Fruit fly (Drosophila melanogaster) whole organism, embryonic: ENCODE measurements around the gene CG10550.

Experiments used
- ATbp ChIP-seq: fragments of 200-800 bp; sonication (Bioruptor generic); optimal IDR thresholded peaks from 2 replicates; lab custom pipeline; 2017; ENCODE audit warnings: missing biosample characterization, mild to moderate bottlenecking, missing genetic modification characterization, missing genetic modification reagents
- BtbVII ChIP-seq: fragments of 200-800 bp; sonication (Bioruptor generic); optimal IDR thresholded peaks from 3 replicates; lab custom pipeline; 2017; ENCODE audit warnings: missing biosample characterization, mild to moderate bottlenecking, missing genetic modification characterization
- CG11723 ChIP-seq: fragments of 200-800 bp; sonication (Bioruptor generic); optimal IDR thresholded peaks from 2 replicates; lab custom pipeline; 2017; ENCODE audit warnings: missing biosample characterization, mild to moderate bottlenecking, missing genetic modification characterization
- CG12942 ChIP-seq: fragments of 200-800 bp; sonication (Bioruptor generic); optimal IDR thresholded peaks from 3 replicates; lab custom pipeline; 2016; ENCODE audit warnings: missing biosample characterization, missing genetic modification characterization
- CG15479 ChIP-seq: fragments of 200-800 bp; sonication (Bioruptor generic); optimal IDR thresholded peaks from 3 replicates; lab custom pipeline; 2019; ENCODE audit warnings: missing biosample characterization, mild to moderate bottlenecking, missing genetic modification characterization, moderate library complexity
- CG17361 ChIP-seq: fragments of 200-800 bp; sonication (Bioruptor generic); IDR thresholded peaks from 3 replicates; pipeline ENCODE4 v1.3.6; 2022; ENCODE audit warnings: missing biosample characterization, missing genetic modification characterization
- CG2116 ChIP-seq: fragments of 200-800 bp; sonication (Bioruptor generic); optimal IDR thresholded peaks from 3 replicates; lab custom pipeline; 2018; ENCODE audit warnings: missing biosample characterization, mild to moderate bottlenecking, missing genetic modification characterization
- CG30020 ChIP-seq: fragments of 200-800 bp; optimal IDR thresholded peaks from 2 replicates; lab custom pipeline; 2019; ENCODE audit warnings: missing biosample characterization, mild to moderate bottlenecking, missing genetic modification characterization, moderate library complexity
- CG30403 ChIP-seq: fragments of 200-800 bp; sonication (Bioruptor generic); optimal IDR thresholded peaks from 3 replicates; lab custom pipeline; 2016; ENCODE audit warnings: missing biosample characterization, missing genetic modification characterization
- CG34376 ChIP-seq: fragments of 200-800 bp; sonication (Bioruptor generic); optimal IDR thresholded peaks from 2 replicates; lab custom pipeline; 2018; ENCODE audit warnings: missing biosample characterization, mild to moderate bottlenecking, missing genetic modification characterization
- CG6765 ChIP-seq: fragments of 200-800 bp; sonication (Bioruptor generic); optimal IDR thresholded peaks from 3 replicates; lab custom pipeline; 2017; ENCODE audit warnings: missing biosample characterization, mild to moderate bottlenecking, missing genetic modification characterization
- CG6854 ChIP-seq: fragments of 200-800 bp; sonication (Bioruptor generic); optimal IDR thresholded peaks from 3 replicates; lab custom pipeline; 2017; ENCODE audit warnings: missing biosample characterization, mild to moderate bottlenecking, missing genetic modification characterization
- CG7556 ChIP-seq: fragments of 200-800 bp; sonication (Bioruptor generic); optimal IDR thresholded peaks from 2 replicates; lab custom pipeline; 2017; ENCODE audit warnings: missing biosample characterization, mild to moderate bottlenecking, missing genetic modification characterization
- CG7963 ChIP-seq: fragments of 200-800 bp; sonication (Bioruptor generic); IDR thresholded peaks from 3 replicates; pipeline ENCODE4 v1.3.6; 2022; ENCODE audit warnings: missing biosample characterization, missing genetic modification characterization; ENCODE audit not compliant: partially characterized antibody
- CG8359 ChIP-seq: fragments of 200-800 bp; sonication (Bioruptor generic); optimal IDR thresholded peaks from 2 replicates; lab custom pipeline; 2017; ENCODE audit warnings: missing biosample characterization, mild to moderate bottlenecking, missing genetic modification characterization, borderline replicate concordance
- CG9215 ChIP-seq: fragments of 200-800 bp; sonication (Bioruptor generic); IDR thresholded peaks from 2 replicates; pipeline ENCODE4 v1.3.6; 2022; ENCODE audit warnings: missing biosample characterization, missing genetic modification characterization
- Chrac-16 ChIP-seq: fragments of 200-800 bp; sonication (Bioruptor generic); optimal IDR thresholded peaks from 3 replicates; lab custom pipeline; 2016; ENCODE audit warnings: missing biosample characterization, missing genetic modification characterization
- CoRest ChIP-seq: fragments of 200-800 bp; sonication (Bioruptor generic); optimal IDR thresholded peaks from 3 replicates; lab custom pipeline; 2018; ENCODE audit warnings: missing biosample characterization, mild to moderate bottlenecking, missing genetic modification characterization, moderate library complexity
- Doc3 ChIP-seq: fragments of 200-800 bp; sonication (Bioruptor generic); IDR thresholded peaks from 3 replicates; pipeline ENCODE4 v1.3.6; 2022; ENCODE audit warnings: missing biosample characterization, missing genetic modification characterization; ENCODE audit not compliant: partially characterized antibody
- E2f2 ChIP-seq: fragments of 200-800 bp; sonication (Bioruptor generic); IDR thresholded peaks from 2 replicates; pipeline ENCODE4 v1.3.6; 2022; ENCODE audit warnings: missing biosample characterization, missing genetic modification characterization
- HmgD ChIP-seq: fragments of 200-800 bp; sonication (Bioruptor generic); optimal IDR thresholded peaks from 3 replicates; lab custom pipeline; 2016; ENCODE audit warnings: missing biosample characterization, missing genetic modification characterization
- Hr3 ChIP-seq: fragments of 200-800 bp; sonication (Bioruptor generic); optimal IDR thresholded peaks from 3 replicates; lab custom pipeline; 2016; ENCODE audit warnings: missing biosample characterization, missing genetic modification characterization
- Lpt ChIP-seq: fragments of >200 bp; optimal IDR thresholded peaks from 2 replicates; lab custom pipeline; 2018; ENCODE audit warnings: missing biosample characterization, missing genetic modification characterization
- Mrtf ChIP-seq: fragments of 200-800 bp; sonication (Bioruptor generic); IDR thresholded peaks from 3 replicates; pipeline ENCODE4 v1.3.6; 2022; ENCODE audit warnings: missing biosample characterization, missing genetic modification characterization
- Ptx1 ChIP-seq: fragments of 200-800 bp; sonication (Bioruptor generic); IDR thresholded peaks from 2 replicates; pipeline ENCODE4 v1.3.6; 2022; ENCODE audit warnings: missing biosample characterization, missing genetic modification characterization
- Rx ChIP-seq: fragments of 200-800 bp; sonication (Bioruptor generic); IDR thresholded peaks from 2 replicates; pipeline ENCODE4 v1.3.6; 2022; ENCODE audit warnings: missing biosample characterization, missing genetic modification characterization
- Sin3A ChIP-seq: fragments of >200 bp; optimal IDR thresholded peaks from 2 replicates; lab custom pipeline; 2018
- Six4 ChIP-seq: fragments of 200-800 bp; sonication (Bioruptor generic); optimal IDR thresholded peaks from 2 replicates; lab custom pipeline; 2016; ENCODE audit warnings: missing biosample characterization, missing genetic modification characterization
- Tbp ChIP-seq: fragments of >200 bp; optimal IDR thresholded peaks from 2 replicates; lab custom pipeline; 2018; ENCODE audit warnings: missing biosample characterization, missing genetic modification characterization
- Vsx1 ChIP-seq: fragments of 200-800 bp; sonication (Bioruptor generic); optimal IDR thresholded peaks from 2 replicates; lab custom pipeline; 2017; ENCODE audit warnings: missing biosample characterization, mild to moderate bottlenecking, missing genetic modification characterization, missing genetic modification reagents
- Xbp1 ChIP-seq: fragments of 200-800 bp; sonication (Bioruptor generic); optimal IDR thresholded peaks from 3 replicates; lab custom pipeline; 2016; ENCODE audit warnings: missing biosample characterization, mild to moderate bottlenecking, missing genetic modification characterization
- aop ChIP-seq: fragments of 200-800 bp; sonication (Bioruptor generic); IDR thresholded peaks from 2 replicates; pipeline ENCODE4 v1.3.6; 2022; ENCODE audit warnings: missing biosample characterization, missing genetic modification characterization
- ase ChIP-seq: fragments of 200-800 bp; sonication (Bioruptor generic); IDR thresholded peaks from 3 replicates; pipeline ENCODE4 v1.3.6; 2022; ENCODE audit warnings: missing biosample characterization, missing genetic modification characterization
- bowl ChIP-seq: fragments of 200-800 bp; sonication (Bioruptor generic); IDR thresholded peaks from 2 replicates; pipeline ENCODE4 v1.3.6; 2022; ENCODE audit warnings: missing biosample characterization, missing genetic modification characterization
- chinmo ChIP-seq: fragments of 200-800 bp; sonication (Bioruptor generic); IDR thresholded peaks from 4 replicates; pipeline ENCODE4 v1.3.6; 2022; ENCODE audit warnings: missing biosample characterization, missing genetic modification characterization; ENCODE audit not compliant: partially characterized antibody
- cwo ChIP-seq: fragments of 200-800 bp; sonication (Bioruptor generic); optimal IDR thresholded peaks from 3 replicates; lab custom pipeline; 2017; ENCODE audit warnings: missing biosample characterization, missing genetic modification characterization, mild to moderate bottlenecking, moderate library complexity, missing genetic modification reagents
- danr ChIP-seq: fragments of 200-800 bp; sonication (Bioruptor generic); IDR thresholded peaks from 2 replicates; pipeline ENCODE4 v1.3.6; 2022; ENCODE audit warnings: missing biosample characterization, missing genetic modification characterization
- exex ChIP-seq: fragments of 200-800 bp; sonication (Bioruptor generic); optimal IDR thresholded peaks from 4 replicates; lab custom pipeline; 2018; ENCODE audit warnings: missing biosample characterization, mild to moderate bottlenecking, missing genetic modification characterization, moderate library complexity
- ftz-f1 ChIP-seq: fragments of 200-800 bp; sonication (Bioruptor generic); optimal IDR thresholded peaks from 2 replicates; lab custom pipeline; 2016; ENCODE audit warnings: missing biosample characterization, missing genetic modification characterization
- grn ChIP-seq: fragments of 200-800 bp; sonication (Bioruptor generic); optimal IDR thresholded peaks from 3 replicates; lab custom pipeline; 2017; ENCODE audit warnings: missing biosample characterization, missing genetic modification characterization
- inv ChIP-seq: fragments of 200-800 bp; sonication (Bioruptor generic); IDR thresholded peaks from 2 replicates; pipeline ENCODE4 v1.3.6; 2022; ENCODE audit warnings: missing biosample characterization, missing genetic modification characterization; ENCODE audit not compliant: partially characterized antibody
- klu ChIP-seq: fragments of 200-800 bp; sonication (Bioruptor generic); IDR thresholded peaks from 2 replicates; pipeline ENCODE4 v1.3.6; 2022; ENCODE audit warnings: missing biosample characterization, missing genetic modification characterization
- lab ChIP-seq: fragments of 200-800 bp; sonication (Bioruptor generic); optimal IDR thresholded peaks from 3 replicates; lab custom pipeline; 2017; ENCODE audit warnings: missing biosample characterization, missing genetic modification characterization, mild to moderate bottlenecking, moderate library complexity, missing genetic modification reagents
- mirr ChIP-seq: fragments of 200-800 bp; sonication (Bioruptor generic); optimal IDR thresholded peaks from 3 replicates; lab custom pipeline; 2018; ENCODE audit warnings: missing biosample characterization, mild to moderate bottlenecking, missing genetic modification characterization
- pb ChIP-seq: fragments of 200-800 bp; sonication (Bioruptor generic); optimal IDR thresholded peaks from 3 replicates; lab custom pipeline; 2016; ENCODE audit warnings: missing biosample characterization, missing genetic modification characterization
- peb ChIP-seq: fragments of 200-800 bp; sonication (Bioruptor generic); IDR thresholded peaks from 2 replicates; pipeline ENCODE4 v1.3.6; 2022; ENCODE audit warnings: missing biosample characterization, missing genetic modification characterization
- ranshi ChIP-seq: fragments of 200-800 bp; sonication (Bioruptor generic); IDR thresholded peaks from 2 replicates; pipeline ENCODE4 v1.3.6; 2022; ENCODE audit warnings: missing biosample characterization, missing genetic modification characterization
- sd ChIP-seq: fragments of 200-800 bp; sonication (Bioruptor generic); optimal IDR thresholded peaks from 3 replicates; lab custom pipeline; 2018; ENCODE audit warnings: missing biosample characterization, mild to moderate bottlenecking, missing genetic modification characterization, moderate library complexity
- sima ChIP-seq: fragments of 200-800 bp; sonication (Bioruptor generic); optimal IDR thresholded peaks from 2 replicates; lab custom pipeline; 2016; ENCODE audit warnings: missing biosample characterization, missing genetic modification characterization
- sisA ChIP-seq: fragments of 200-800 bp; sonication (Bioruptor generic); IDR thresholded peaks from 2 replicates; pipeline ENCODE4 v1.3.6; 2022; ENCODE audit warnings: missing biosample characterization, missing genetic modification characterization
- slp2 ChIP-seq: fragments of 200-800 bp; sonication (Bioruptor generic); optimal IDR thresholded peaks from 2 replicates; lab custom pipeline; 2016; ENCODE audit warnings: missing biosample characterization, missing genetic modification characterization

Gene CG10550

DNA sequence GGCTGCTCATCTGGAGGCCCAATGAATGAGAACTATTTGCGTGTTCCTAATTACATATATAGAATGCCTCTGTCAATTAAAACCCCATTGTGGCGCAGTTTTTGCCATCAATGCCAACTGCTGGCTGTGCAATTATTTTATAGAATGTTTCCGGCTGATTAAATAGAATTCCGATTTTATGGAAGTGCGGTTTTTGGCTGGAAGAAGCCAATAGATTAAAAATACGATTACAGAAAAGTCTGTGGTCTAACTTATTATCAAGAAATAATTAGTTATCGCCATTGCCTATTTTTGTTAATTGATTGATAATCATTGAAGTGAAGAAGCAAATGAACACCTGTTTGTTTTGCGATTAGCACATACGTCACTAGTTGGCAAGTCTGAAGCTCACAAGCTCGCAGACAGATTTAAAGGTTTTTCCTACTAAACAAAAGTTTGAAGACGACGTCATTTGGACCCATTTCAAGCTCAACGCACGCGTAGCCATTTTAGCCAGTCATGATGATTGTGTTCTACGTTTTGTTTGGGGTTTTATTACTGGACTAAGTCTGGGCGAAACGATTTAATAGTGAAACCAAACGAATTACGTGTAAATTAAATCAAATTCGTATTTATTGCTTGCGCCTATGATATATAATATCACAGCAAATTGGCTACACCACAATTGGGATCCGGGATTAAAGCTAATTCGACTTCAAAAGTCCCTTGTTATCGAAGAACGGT, 2.2 kb downstream of the CG10550 start:
- TF ChIP-seq CG34376 (GFP tag; lab: Kevin White, UChicago) (peak; percentile 48), CG30020 (tag; lab: Kevin White, UChicago) (no peak), bowl (GFP tag; lab: Robert Waterston, UW) (no peak), Xbp1 (GFP tag; lab: Kevin White, UChicago) (no peak), CG12942 (GFP tag; lab: Kevin White, UChicago) (no peak), CG17361 (no peak), Six4 (GFP tag; lab: Kevin White, UChicago) (no peak), CG9215 (GFP tag; lab: Robert Waterston, UW) (no peak), klu (GFP tag; lab: Robert Waterston, UW) (no peak), CG7556 (no peak), chinmo (0 out of 4 replicates have a peak, but pooled peaks have one; percentile 64), Sin3A (no peak), Tbp (GFP tag; lab: Kevin White, UChicago) (no peak), Chrac-16 (GFP tag; lab: Kevin White, UChicago) (no peak), CG8359 (GFP tag; lab: Kevin White, UChicago) (no peak), E2f2 (GFP tag; lab: Robert Waterston, UW) (no peak), CG30403 (GFP tag; lab: Kevin White, UChicago) (no peak), CG2116 (GFP tag; lab: Kevin White, UChicago) (no peak), peb (GFP tag; lab: Robert Waterston, UW) (no peak), slp2 (GFP tag; lab: Kevin White, UChicago) (no peak), sd (tag; lab: Kevin White, UChicago) (peak; percentile 70), ATbp (no peak), CG6854 (no peak), Vsx1 (GFP tag; lab: Kevin White, UChicago) (no peak), sima (no peak), danr (GFP tag; lab: Robert Waterston, UW) (no peak), CG7963 (GFP tag; lab: Robert Waterston, UW) (no peak), lab (peak; percentile 19), CG11723 (no peak), sisA (GFP tag; lab: Robert Waterston, UW) (no peak), pb (GFP tag; lab: Kevin White, UChicago) (no peak), mirr (GFP tag; lab: Kevin White, UChicago) (peak; percentile 40), Hr3 (GFP tag; lab: Kevin White, UChicago) (no peak), ranshi (GFP tag; lab: Robert Waterston, UW) (no peak), ftz-f1 (GFP tag; lab: Kevin White, UChicago) (no peak), grn (GFP tag; lab: Kevin White, UChicago) (peak; percentile 40), aop (no peak), exex (peak; percentile 99), Mrtf (GFP tag; lab: Robert Waterston, UW) (no peak), inv (GFP tag; lab: Robert Waterston, UW) (no peak), BtbVII (GFP tag; lab: Kevin White, UChicago) (peak; percentile 58), HmgD (GFP tag; lab: Kevin White, UChicago) (no peak), ase (GFP tag; lab: Robert Waterston, UW) (no peak), Doc3 (GFP tag; lab: Robert Waterston, UW) (no peak), Lpt (GFP tag; lab: Kevin White, UChicago) (no peak), Rx (GFP tag; lab: Robert Waterston, UW) (no peak), CoRest (no peak), cwo (no peak), CG15479 (GFP tag; lab: Kevin White, UChicago) (no peak), Ptx1 (GFP tag; lab: Robert Waterston, UW) (no peak), CG6765 (no peak)
